Worm (Caenorhabditis elegans) whole organism, L1 larva: Measurements from ENCODE around the gene M03F8.6.

ENCODE experiments used
- C04F5.9 ChIP-seq: sonication (generic microtip); optimal IDR thresholded peaks from 2 replicates; lab custom pipeline; 2016; ENCODE audit warnings: missing genetic modification characterization, missing compliant biosample characterization
- C34B4.2 ChIP-seq: sonication (generic microtip); optimal IDR thresholded peaks from 2 replicates; lab custom pipeline; 2017; ENCODE audit warnings: mild to moderate bottlenecking, missing genetic modification characterization, missing compliant biosample characterization
- aha-1 ChIP-seq: fragments of 150-350 bp; optimal IDR thresholded peaks from 2 replicates; lab custom pipeline; 2014; ENCODE audit warnings: missing biosample characterization, missing genetic modification characterization
- alr-1 ChIP-seq: fragments of 200-800 bp; sonication (Bioruptor generic); optimal IDR thresholded peaks from 2 replicates; lab custom pipeline; 2018; ENCODE audit warnings: borderline replicate concordance, mild to moderate bottlenecking, missing genetic modification characterization, missing compliant biosample characterization
- ama-1 ChIP-seq: fragments of 150-350 bp; optimal IDR thresholded peaks from 2 replicates; lab custom pipeline; 2014
- ceh-8 ChIP-seq: fragments of 200-800 bp; sonication (Bioruptor generic); optimal IDR thresholded peaks from 2 replicates; lab custom pipeline; 2018; ENCODE audit warnings: mild to moderate bottlenecking, missing genetic modification characterization, moderate library complexity, missing compliant biosample characterization
- ceh-88 ChIP-seq: fragments of 200-800 bp; sonication (Bioruptor generic); IDR thresholded peaks from 2 replicates; pipeline ENCODE4 v1.3.6; 2022; ENCODE audit warnings: missing genetic modification characterization, missing compliant biosample characterization
- ceh-90 ChIP-seq: sonication (generic microtip); optimal IDR thresholded peaks from 2 replicates; lab custom pipeline; 2016; ENCODE audit warnings: missing genetic modification characterization, missing compliant biosample characterization
- ces-1 ChIP-seq: fragments of 150-350 bp; optimal IDR thresholded peaks from 2 replicates; lab custom pipeline; 2014; ENCODE audit warnings: missing biosample characterization, missing genetic modification reagents, missing genetic modification characterization
- dsc-1 ChIP-seq: sonication (generic microtip); optimal IDR thresholded peaks from 2 replicates; lab custom pipeline; 2016; ENCODE audit warnings: mild to moderate bottlenecking, missing genetic modification characterization, missing compliant biosample characterization
- efl-1 ChIP-seq, 4 experiments: fragments of 150-350 bp; optimal IDR thresholded peaks in 3 of 4; peaks in 1 of 4; 1 replicate in 1 of 4; 2 replicates in 3 of 4; lab custom pipeline; 2014; ENCODE audit warnings: missing biosample characterization in 2 of 4, missing genetic modification characterization in 2 of 4, missing genetic modification reagents in 2 of 4
- egl-13 ChIP-seq: sonication (generic microtip); optimal IDR thresholded peaks from 2 replicates; lab custom pipeline; 2016; ENCODE audit warnings: missing genotype, missing genetic modification reagents, missing genetic modification characterization, missing compliant biosample characterization
- elt-2 ChIP-seq: sonication (generic microtip); optimal IDR thresholded peaks from 2 replicates; lab custom pipeline; 2016; ENCODE audit warnings: missing genetic modification characterization, mild to moderate bottlenecking, inconsistent platforms, missing compliant biosample characterization, missing genetic modification reagents
- fkh-4 ChIP-seq: sonication (generic microtip); optimal IDR thresholded peaks from 2 replicates; lab custom pipeline; 2016; ENCODE audit warnings: missing compliant biosample characterization, missing genetic modification characterization, borderline replicate concordance
- fkh-8 ChIP-seq: sonication (generic microtip); optimal IDR thresholded peaks from 2 replicates; lab custom pipeline; 2016; ENCODE audit warnings: mild to moderate bottlenecking, missing genetic modification characterization, missing compliant biosample characterization
- fos-1 ChIP-seq: fragments of 150-350 bp; optimal IDR thresholded peaks from 2 replicates; lab custom pipeline; 2014; ENCODE audit warnings: missing biosample characterization, missing genetic modification characterization
- grh-1 ChIP-seq: fragments of 200-800 bp; sonication (Bioruptor generic); IDR thresholded peaks from 2 replicates; pipeline ENCODE4 v1.3.6; 2022; ENCODE audit warnings: missing genetic modification reagents, missing genetic modification characterization, missing compliant biosample characterization
- lin-13 ChIP-seq: fragments of 150-350 bp; optimal IDR thresholded peaks from 2 replicates; lab custom pipeline; 2014; ENCODE audit warnings: missing biosample characterization, missing genetic modification reagents, missing genetic modification characterization
- lin-15B ChIP-seq: fragments of 150-350 bp; sonication (generic microtip); optimal IDR thresholded peaks from 3 replicates; lab custom pipeline; 2014; ENCODE audit warnings: missing biosample characterization, missing genetic modification characterization
- lin-39 ChIP-seq: fragments of 150-350 bp; optimal IDR thresholded peaks from 2 replicates; lab custom pipeline; 2014; ENCODE audit warnings: missing biosample characterization, missing genetic modification reagents, missing genetic modification characterization
- lsy-2 ChIP-seq, 2 experiments: fragments of 150-350 bp; optimal IDR thresholded peaks; 2 replicates each; lab custom pipeline; 2014; ENCODE audit warnings: missing biosample characterization in 2 of 2, missing genetic modification characterization in 2 of 2
- mab-9 ChIP-seq: fragments of 200-800 bp; sonication (Bioruptor generic); IDR thresholded peaks from 2 replicates; pipeline ENCODE4 v1.3.6; 2022; ENCODE audit warnings: missing genetic modification reagents, missing genetic modification characterization, missing compliant biosample characterization
- mef-2 ChIP-seq: fragments of 150-350 bp; optimal IDR thresholded peaks from 2 replicates; lab custom pipeline; 2014; ENCODE audit warnings: missing biosample characterization, missing genetic modification characterization
- mep-1 ChIP-seq: fragments of 150-350 bp; optimal IDR thresholded peaks from 2 replicates; lab custom pipeline; 2014; ENCODE audit warnings: missing biosample characterization, missing genetic modification characterization
- nhr-12 ChIP-seq: sonication (generic microtip); optimal IDR thresholded peaks from 2 replicates; lab custom pipeline; 2017; ENCODE audit warnings: missing biosample characterization, missing genetic modification characterization
- nhr-20 ChIP-seq: sonication (generic microtip); optimal IDR thresholded peaks from 2 replicates; lab custom pipeline; 2016; ENCODE audit warnings: mild to moderate bottlenecking, missing genetic modification characterization, missing compliant biosample characterization
- nhr-28 ChIP-seq: fragments of 150-350 bp; optimal IDR thresholded peaks from 2 replicates; lab custom pipeline; 2014; ENCODE audit warnings: missing biosample characterization, missing genetic modification characterization
- nhr-47 ChIP-seq: sonication (generic microtip); optimal IDR thresholded peaks from 2 replicates; lab custom pipeline; 2016; ENCODE audit warnings: mild to moderate bottlenecking, missing genetic modification characterization, moderate library complexity, missing compliant biosample characterization
- nhr-71 ChIP-seq: sonication (generic microtip); optimal IDR thresholded peaks from 2 replicates; lab custom pipeline; 2016; ENCODE audit warnings: mild to moderate bottlenecking, missing genetic modification characterization, moderate library complexity, missing compliant biosample characterization
- nhr-77 ChIP-seq: fragments of 150-350 bp; optimal IDR thresholded peaks from 2 replicates; lab custom pipeline; 2014; ENCODE audit warnings: missing biosample characterization, missing genetic modification characterization
- nhr-85 ChIP-seq: sonication (generic microtip); peaks from one replicate; lab custom pipeline; 2016; ENCODE audit warnings: missing genetic modification characterization, inconsistent platforms, missing compliant biosample characterization
- pax-3 ChIP-seq: fragments of 200-800 bp; sonication (Bioruptor generic); optimal IDR thresholded peaks from 2 replicates; lab custom pipeline; 2018; ENCODE audit warnings: mild to moderate bottlenecking, missing genetic modification characterization, moderate library complexity, missing compliant biosample characterization
- rnt-1 ChIP-seq: sonication (generic microtip); optimal IDR thresholded peaks from 2 replicates; lab custom pipeline; 2016; ENCODE audit warnings: mild to moderate bottlenecking, missing genetic modification characterization, moderate library complexity, missing compliant biosample characterization
- snu-23 ChIP-seq: sonication (generic microtip); optimal IDR thresholded peaks from 2 replicates; lab custom pipeline; 2016; ENCODE audit warnings: missing genetic modification characterization, missing compliant biosample characterization
- swsn-7 ChIP-seq: sonication (generic microtip); optimal IDR thresholded peaks from 2 replicates; lab custom pipeline; 2016; ENCODE audit warnings: missing genetic modification characterization, missing compliant biosample characterization
- unc-130 ChIP-seq: fragments of 150-350 bp; optimal IDR thresholded peaks from 2 replicates; lab custom pipeline; 2017; ENCODE audit warnings: missing biosample characterization, missing genetic modification characterization, inconsistent platforms
- unc-30 ChIP-seq: sonication (generic microtip); optimal IDR thresholded peaks from 2 replicates; lab custom pipeline; 2017; ENCODE audit warnings: missing biosample characterization, missing genetic modification characterization
- unc-86 ChIP-seq: sonication (generic microtip); optimal IDR thresholded peaks from 2 replicates; lab custom pipeline; 2016; ENCODE audit warnings: missing genetic modification characterization, missing compliant biosample characterization
- unc-98 ChIP-seq: fragments of 200-800 bp; sonication (Bioruptor generic); IDR thresholded peaks from 2 replicates; pipeline ENCODE4 v1.3.6; 2022; ENCODE audit warnings: missing genetic modification characterization, missing compliant biosample characterization
- vab-15 ChIP-seq: sonication (generic microtip); optimal IDR thresholded peaks from 2 replicates; lab custom pipeline; 2017; ENCODE audit warnings: missing genotype, mild to moderate bottlenecking, missing genetic modification characterization, missing compliant biosample characterization
- zag-1 ChIP-seq: fragments of 150-350 bp; optimal IDR thresholded peaks from 2 replicates; lab custom pipeline; 2014; ENCODE audit warnings: missing biosample characterization, missing genetic modification characterization
- zip-4 ChIP-seq: fragments of 200-800 bp; sonication (Bioruptor generic); optimal IDR thresholded peaks from 2 replicates; lab custom pipeline; 2018; ENCODE audit warnings: mild to moderate bottlenecking, missing genetic modification characterization, moderate library complexity, missing compliant biosample characterization

Gene M03F8.6

DNA sequence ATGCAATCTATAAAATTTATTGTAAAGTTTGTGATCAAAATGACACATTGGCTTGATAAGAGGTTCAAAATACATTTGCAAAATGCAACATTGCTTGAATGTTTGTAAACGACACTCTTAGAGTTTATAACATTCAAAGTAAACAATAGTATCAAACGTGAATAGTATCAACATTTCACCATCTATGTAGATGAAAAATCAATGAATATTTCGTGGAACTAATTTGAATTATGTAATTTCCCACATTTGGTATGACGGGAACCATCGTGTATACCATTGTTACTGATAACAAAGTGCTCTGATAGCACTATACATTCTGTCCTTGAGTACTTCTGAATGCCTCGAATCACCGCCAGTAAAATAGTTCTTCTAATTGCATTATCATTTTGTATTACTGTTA lies 24.1 kb downstream of the M03F8.6 start, which contains the start of gene galt-1:
Gene galt-1, plus strand, starts transcription at position 318 of the 400 bp plus-strand sequence.
- TF ChIP-seq aha-1 (tag; lab: Kevin White, UChicago) (no peak), fos-1 (tag; lab: Kevin White, UChicago) (no peak), rnt-1 (tag; lab: Kevin White, UChicago) (no peak), C04F5.9 (tag; lab: Kevin White, UChicago) (no peak), lin-39 (tag; lab: Kevin White, UChicago) (no peak), nhr-20 (no peak), elt-2 (tag; lab: Kevin White, UChicago) (peak; percentile 37)
- TF ChIP-seq, all 84 proteins: peak for 1

DNA sequence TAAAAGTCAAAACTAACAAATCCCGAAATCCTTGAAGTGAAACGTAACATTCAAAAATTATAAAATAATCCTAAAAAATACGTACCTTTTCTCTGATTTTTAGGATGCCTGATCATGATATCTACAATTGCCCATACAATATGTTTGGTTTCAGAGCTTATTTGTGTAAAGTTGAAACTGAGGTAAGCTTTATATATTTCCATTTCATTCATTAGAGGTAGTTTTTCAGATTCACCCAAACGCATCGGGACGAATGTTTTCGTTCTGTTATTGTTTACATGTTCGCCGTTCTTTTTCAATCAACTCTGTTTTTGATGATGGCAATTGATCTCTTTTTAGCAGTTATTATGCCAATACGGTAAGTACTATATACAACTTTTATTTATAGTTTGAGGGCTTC lies 26.6 kb downstream of the M03F8.6 start:
- TF ChIP-seq efl-1 (optimal IDR thresholded peaks at IDR 0.05; lab: Kevin White, UChicago) = no peak
- peak in 1 of 2 experiments; percentile 89 for TF ChIP-seq efl-1 (GFP tag; optimal IDR thresholded peaks at IDR 0.05 in 1 of 2; lab: Kevin White, UChicago)
- TF ChIP-seq unc-30 = no peak
- TF ChIP-seq rnt-1 (tag; lab: Kevin White, UChicago) = no peak
- TF ChIP-seq mef-2 = no peak

DNA sequence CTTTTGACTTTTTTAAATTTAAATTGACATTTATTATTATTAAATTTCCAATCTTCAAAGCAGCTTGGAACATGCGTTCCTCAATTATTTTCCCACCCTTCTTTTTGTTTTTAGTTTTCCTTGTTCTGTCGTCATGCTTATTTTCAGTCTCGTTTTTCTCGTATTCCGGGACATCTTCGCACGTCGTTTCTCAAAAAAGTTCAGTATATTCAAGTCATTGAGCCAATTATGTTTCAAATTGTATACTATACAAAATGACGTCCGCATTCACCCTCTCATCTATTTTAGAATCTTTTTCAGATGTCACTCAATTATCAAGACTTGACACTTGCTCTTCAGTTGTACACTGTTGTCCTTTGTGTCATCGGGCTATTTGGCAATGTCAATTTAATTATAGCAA lies 27.3 kb downstream of the M03F8.6 start, which contains the start of gene srsx-17:
Gene srsx-17, plus strand, starts transcription at position 301 of the 400 bp plus-strand sequence.
- TF ChIP-seq alr-1 = no peak
- no peak for TF ChIP-seq ama-1 (lab: Kevin White, UChicago)
- no peak for TF ChIP-seq ceh-90 (tag; lab: Kevin White, UChicago)
- TF ChIP-seq nhr-12 (tag; lab: Kevin White, UChicago) = no peak
- TF ChIP-seq unc-86 (tag; lab: Kevin White, UChicago) = no peak
- no peak for TF ChIP-seq efl-1 (optimal IDR thresholded peaks at IDR 0.05; lab: Kevin White, UChicago)
- TF ChIP-seq efl-1 (GFP tag; optimal IDR thresholded peaks at IDR 0.05 in 1 of 2; lab: Kevin White, UChicago) = peak in 1 of 2 experiments; percentile 18
- TF ChIP-seq unc-98 (GFP tag; lab: Robert Waterston, UW) = no peak

DNA sequence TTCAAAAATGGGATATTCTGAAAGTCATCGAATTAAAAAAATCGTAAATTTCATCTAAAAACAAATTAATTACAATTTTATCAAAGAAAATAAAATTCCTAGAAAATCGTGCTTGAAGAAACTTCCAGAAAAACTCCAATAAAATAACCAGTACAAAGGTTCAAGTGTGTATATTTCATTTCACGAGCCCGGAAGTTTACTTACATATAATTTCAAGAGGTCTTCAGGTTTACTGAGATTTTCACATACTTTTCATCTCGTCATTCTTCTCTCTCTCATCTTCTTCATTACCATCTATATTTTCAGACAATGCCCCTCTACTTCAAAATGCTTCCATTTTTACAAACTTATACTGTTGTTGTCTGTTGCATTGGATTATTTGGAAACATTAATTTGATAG lies 32.4 kb downstream of the M03F8.6 start, which contains the start of gene srsx-18:
Gene srsx-18, plus strand, starts transcription at position 301 of the 400 bp plus-strand sequence.
- TF ChIP-seq lin-15B (tag; lab: Kevin White, UChicago) (no peak), grh-1 (no peak), ceh-88 (GFP tag; lab: Robert Waterston, UW) (no peak), efl-1 (optimal IDR thresholded peaks at IDR 0.05; lab: Kevin White, UChicago) (no peak), efl-1 (GFP tag; optimal IDR thresholded peaks at IDR 0.05 in 1 of 2; lab: Kevin White, UChicago) (peak in 1 of 2 experiments; percentile 70)

DNA sequence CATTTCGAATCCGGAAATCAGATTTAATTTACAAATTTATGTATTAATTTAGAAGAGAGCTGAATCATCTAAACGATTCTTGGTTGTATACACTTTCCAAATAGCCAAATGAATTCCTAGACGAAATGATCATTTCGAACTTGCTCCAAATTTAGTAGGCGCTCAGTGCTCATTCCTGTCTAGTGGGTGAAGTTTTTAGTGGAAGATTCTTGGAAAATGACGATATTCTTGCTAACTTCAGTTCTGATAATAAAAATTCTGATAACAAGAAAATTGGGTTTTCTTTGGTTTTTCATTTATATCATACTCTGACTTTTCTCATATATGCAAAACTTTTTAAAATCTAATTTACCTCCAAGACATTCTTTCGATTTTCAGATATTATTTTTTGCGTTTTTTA lies 32.9 kb downstream of the M03F8.6 start:
- peak; percentile 75 for TF ChIP-seq dsc-1 (tag; lab: Kevin White, UChicago)
- no peak for TF ChIP-seq pax-3 (tag; lab: Kevin White, UChicago)
- no peak for TF ChIP-seq lsy-2 (tag; optimal IDR thresholded peaks at IDR 0.05; lab: Kevin White, UChicago)
- TF ChIP-seq unc-130 (tag; lab: Kevin White, UChicago) = no peak
- TF ChIP-seq zag-1 (tag; lab: Kevin White, UChicago) = no peak
- no peak for TF ChIP-seq nhr-85 (tag; lab: Kevin White, UChicago)
- TF ChIP-seq fkh-4 (tag; lab: Kevin White, UChicago) = no peak
- TF ChIP-seq fkh-8 (tag; lab: Kevin White, UChicago) = peak; percentile 38
- TF ChIP-seq nhr-71 = peak; percentile 47
- peak; percentile 63 for TF ChIP-seq nhr-47 (tag; lab: Kevin White, UChicago)

DNA sequence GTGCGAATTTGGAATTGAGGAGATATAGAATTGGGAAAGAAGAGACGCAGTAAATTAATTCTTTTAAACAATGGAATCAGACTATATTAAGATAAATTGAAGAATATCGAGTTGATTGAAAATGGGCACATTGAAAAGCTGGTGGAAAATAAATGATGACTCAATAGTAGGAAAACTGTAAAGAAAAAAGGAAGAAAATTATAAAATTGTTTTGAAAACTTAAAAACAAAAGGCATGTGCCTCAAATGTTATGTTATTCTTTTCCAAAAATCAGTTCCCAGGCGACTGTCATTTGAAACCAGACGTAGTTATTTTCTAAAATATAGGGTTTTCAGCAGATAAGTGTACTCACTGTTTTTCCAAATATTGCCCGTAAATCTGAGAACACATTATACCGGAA lies 34.8 kb downstream of the M03F8.6 start, which contains the start of gene C04E6.12:
Gene C04E6.12, minus strand, starts transcription at position 101 of the 400 bp plus-strand sequence.
- TF ChIP-seq egl-13 (tag; lab: Kevin White, UChicago) = no peak
- TF ChIP-seq ces-1 (GFP tag; lab: Kevin White, UChicago) = no peak
- no peak for TF ChIP-seq mab-9 (GFP tag; lab: Robert Waterston, UW)
- no peak for TF ChIP-seq mep-1 (tag; lab: Kevin White, UChicago)
- no peak for TF ChIP-seq lin-13 (GFP tag; lab: Kevin White, UChicago)
- TF ChIP-seq ceh-88 (GFP tag; lab: Robert Waterston, UW) = no peak
- no peak for TF ChIP-seq nhr-28 (tag; lab: Kevin White, UChicago)
- no peak for TF ChIP-seq swsn-7 (tag; lab: Kevin White, UChicago)
- TF ChIP-seq alr-1 = no peak
- no peak for TF ChIP-seq pax-3 (tag; lab: Kevin White, UChicago)
- TF ChIP-seq snu-23 = no peak
- no peak for TF ChIP-seq unc-86 (tag; lab: Kevin White, UChicago)
- no peak for TF ChIP-seq C34B4.2
- TF ChIP-seq rnt-1 (tag; lab: Kevin White, UChicago) = no peak
- TF ChIP-seq unc-130 (tag; lab: Kevin White, UChicago) = no peak
- TF ChIP-seq zip-4 = no peak
- TF ChIP-seq vab-15 (tag; lab: Kevin White, UChicago) = no peak
- no peak for TF ChIP-seq ceh-8 (GFP tag; lab: Kevin White, UChicago)
- no peak for TF ChIP-seq unc-98 (GFP tag; lab: Robert Waterston, UW)
- no peak for TF ChIP-seq nhr-77 (tag; lab: Kevin White, UChicago)
